Worm (Caenorhabditis elegans): ENCODE data around the gene Y39F10A.3.

ce11 chrII:796916-797315, 14.1 kb upstream of the Y39F10A.3 start:
- TF ChIP-seq unc-39 (tag; optimal IDR thresholded peaks at IDR 0.05) (no peak), lin-39 (tag; optimal IDR thresholded peaks at IDR 0.05) (no peak), nhr-77 (tag; optimal IDR thresholded peaks at IDR 0.05) (no peak), lin-11 (tag; optimal IDR thresholded peaks at IDR 0.05) (no peak), nhr-25 (tag; optimal IDR thresholded peaks at IDR 0.05) (no peak), ama-1 (optimal IDR thresholded peaks at IDR 0.05) (no peak), mdl-1 (tag; optimal IDR thresholded peaks at IDR 0.05) (no peak), R02D3.7 (tag; optimal IDR thresholded peaks at IDR 0.05) (no peak)
